Worm (Caenorhabditis elegans) whole organism, L4 larva: ENCODE data around the gene nfm-1.

Experiments
- F44E2.7 ChIP-seq: fragments of 200-800 bp; sonication (Bioruptor generic); IDR thresholded peaks from 2 replicates; pipeline ENCODE4 v2.1.2; 2022; ENCODE audit warnings: missing genetic modification characterization, missing compliant biosample characterization
- T26A8.4 ChIP-seq: fragments of 200-800 bp; sonication (Bioruptor generic); IDR thresholded peaks from 2 replicates; pipeline ENCODE4 v1.3.6; 2022; ENCODE audit warnings: missing genetic modification characterization, missing compliant biosample characterization
- Y48G9A.11 ChIP-seq: fragments of 200-800 bp; sonication (Bioruptor generic); IDR thresholded peaks from 2 replicates; pipeline ENCODE4 v1.3.6; 2022; ENCODE audit warnings: missing genetic modification reagents, missing genetic modification characterization, missing compliant biosample characterization
- Y75B8A.6 ChIP-seq: fragments of 200-800 bp; sonication (Bioruptor generic); IDR thresholded peaks from 2 replicates; pipeline ENCODE4 v1.3.6; 2022; ENCODE audit warnings: missing genetic modification reagents, missing genetic modification characterization, missing compliant biosample characterization
- ama-1 ChIP-seq: fragments of 150-350 bp; optimal IDR thresholded peaks from 2 replicates; lab custom pipeline; 2014; ENCODE audit warnings: inconsistent platforms, mixed read lengths
- arid-1 ChIP-seq: fragments of 200-800 bp; sonication (Bioruptor generic); conservative IDR thresholded peaks from 2 replicates; pipeline ENCODE4 v1.3.6; 2022; ENCODE audit warnings: missing genetic modification reagents, missing genetic modification characterization, missing compliant biosample characterization
- ceh-32 ChIP-seq: sonication (generic microtip); optimal IDR thresholded peaks from 2 replicates; lab custom pipeline; 2016; ENCODE audit warnings: mild to moderate bottlenecking, missing genetic modification characterization, missing compliant biosample characterization; ENCODE audit not compliant: poor library complexity
- ceh-44 ChIP-seq: fragments of 200-800 bp; sonication (Bioruptor generic); IDR thresholded peaks from 2 replicates; pipeline ENCODE4 v1.3.6; 2022; ENCODE audit warnings: missing genetic modification reagents, missing genetic modification characterization, missing compliant biosample characterization
- ces-1 ChIP-seq: fragments of 150-350 bp; sonication (generic microtip); optimal IDR thresholded peaks from 4 replicates; lab custom pipeline; 2014; ENCODE audit warnings: missing biosample characterization, missing genetic modification reagents, missing genetic modification characterization
- cey-2 ChIP-seq: sonication (generic microtip); optimal IDR thresholded peaks from 3 replicates; lab custom pipeline; 2017; ENCODE audit warnings: missing genetic modification characterization, mild to moderate bottlenecking, missing compliant biosample characterization, antibody characterized with exemption, borderline replicate concordance; ENCODE audit not compliant: insufficient read depth
- ctbp-1 ChIP-seq: fragments of 200-800 bp; sonication (Bioruptor generic); IDR thresholded peaks from 2 replicates; pipeline ENCODE4 v1.3.6; 2022; ENCODE audit warnings: missing genetic modification reagents, missing genetic modification characterization, missing compliant biosample characterization
- daf-19 ChIP-seq: fragments of 200-800 bp; sonication (Bioruptor generic); conservative IDR thresholded peaks from 2 replicates; pipeline ENCODE4 v1.3.6; 2022; ENCODE audit warnings: missing genetic modification characterization, missing compliant biosample characterization
- dmd-8 ChIP-seq: fragments of 200-800 bp; sonication (Bioruptor generic); IDR thresholded peaks from 2 replicates; pipeline ENCODE4 v1.3.6; 2022; ENCODE audit warnings: missing genetic modification characterization, missing compliant biosample characterization
- dmd-9 ChIP-seq: fragments of 200-800 bp; sonication (Bioruptor generic); IDR thresholded peaks from 2 replicates; pipeline ENCODE4 v1.3.6; 2022; ENCODE audit warnings: missing genetic modification reagents, missing genetic modification characterization, missing compliant biosample characterization
- egl-27 ChIP-seq: sonication (generic microtip); optimal IDR thresholded peaks from 3 replicates; lab custom pipeline; 2017; ENCODE audit warnings: missing biosample characterization, missing genetic modification reagents, missing genetic modification characterization
- fkh-10 ChIP-seq: fragments of 150-350 bp; optimal IDR thresholded peaks from 2 replicates; lab custom pipeline; 2014; ENCODE audit warnings: missing biosample characterization, missing genetic modification reagents, missing genetic modification characterization
- hlh-11 ChIP-seq: fragments of 200-800 bp; sonication (Bioruptor generic); optimal IDR thresholded peaks from 2 replicates; lab custom pipeline; 2018; ENCODE audit warnings: mild to moderate bottlenecking, missing genetic modification characterization, missing compliant biosample characterization
- jun-1 ChIP-seq: fragments of 150-350 bp; optimal IDR thresholded peaks from 2 replicates; lab custom pipeline; 2014; ENCODE audit warnings: missing biosample characterization, missing genetic modification reagents, missing genetic modification characterization
- lim-7 ChIP-seq: fragments of 200-800 bp; sonication (Bioruptor generic); IDR thresholded peaks from 2 replicates; pipeline ENCODE4 v1.3.6; 2022; ENCODE audit warnings: missing genetic modification characterization, missing compliant biosample characterization
- lin-1 ChIP-seq: fragments of 200-800 bp; sonication (Bioruptor generic); IDR thresholded peaks from 2 replicates; pipeline ENCODE4 v1.3.6; 2022; ENCODE audit warnings: missing genetic modification reagents, missing genetic modification characterization, missing compliant biosample characterization
- lin-15B ChIP-seq: fragments of 150-350 bp; sonication (generic microtip); optimal IDR thresholded peaks from 3 replicates; lab custom pipeline; 2014; ENCODE audit warnings: missing biosample characterization, missing genetic modification characterization
- lin-29 ChIP-seq: fragments of 200-800 bp; sonication (Bioruptor generic); IDR thresholded peaks from 2 replicates; pipeline ENCODE4 v1.3.6; 2022; ENCODE audit warnings: missing genetic modification reagents, missing genetic modification characterization, missing compliant biosample characterization
- lin-39 ChIP-seq: fragments of 150-350 bp; optimal IDR thresholded peaks from 2 replicates; lab custom pipeline; 2014; ENCODE audit warnings: missing biosample characterization, missing genetic modification reagents, missing genetic modification characterization
- mes-2 ChIP-seq: sonication (generic microtip); optimal IDR thresholded peaks from 2 replicates; lab custom pipeline; 2016; ENCODE audit warnings: missing genotype, mild to moderate bottlenecking, missing genetic modification characterization, missing compliant biosample characterization; ENCODE audit not compliant: poor library complexity, severe bottlenecking
- mxl-2 ChIP-seq: fragments of 200-800 bp; sonication (Bioruptor generic); conservative IDR thresholded peaks from 2 replicates; pipeline ENCODE4 v1.3.6; 2022; ENCODE audit warnings: missing genetic modification reagents, missing genetic modification characterization, missing compliant biosample characterization
- nhr-102 ChIP-seq: sonication (generic microtip); optimal IDR thresholded peaks from 2 replicates; lab custom pipeline; 2016; ENCODE audit warnings: mild to moderate bottlenecking, missing genetic modification characterization, moderate library complexity, missing compliant biosample characterization
- nhr-11 ChIP-seq: fragments of 150-350 bp; optimal IDR thresholded peaks from 2 replicates; lab custom pipeline; 2014; ENCODE audit warnings: missing biosample characterization, missing genetic modification characterization
- nhr-111 ChIP-seq: fragments of 200-800 bp; sonication (Bioruptor generic); optimal IDR thresholded peaks from 2 replicates; lab custom pipeline; 2018; ENCODE audit warnings: mild to moderate bottlenecking, missing genetic modification characterization, missing compliant biosample characterization
- nhr-28 ChIP-seq: fragments of 150-350 bp; optimal IDR thresholded peaks from 2 replicates; lab custom pipeline; 2014; ENCODE audit warnings: missing biosample characterization, missing genetic modification characterization
- nhr-41 ChIP-seq: fragments of 200-800 bp; sonication (Bioruptor generic); IDR thresholded peaks from 2 replicates; pipeline ENCODE4 v1.3.6; 2022; ENCODE audit warnings: missing genetic modification reagents, missing genetic modification characterization, missing compliant biosample characterization
- nhr-42 ChIP-seq: fragments of 200-800 bp; sonication (Bioruptor generic); IDR thresholded peaks from 2 replicates; pipeline ENCODE4 v1.3.6; 2022; ENCODE audit warnings: missing genetic modification characterization, missing compliant biosample characterization
- nhr-48 ChIP-seq: sonication (generic microtip); optimal IDR thresholded peaks from 2 replicates; lab custom pipeline; 2016; ENCODE audit warnings: mild to moderate bottlenecking, missing genetic modification characterization, missing compliant biosample characterization
- nhr-6 ChIP-seq: fragments of 150-350 bp; optimal IDR thresholded peaks from 2 replicates; lab custom pipeline; 2014; ENCODE audit warnings: missing biosample characterization, missing genetic modification characterization
- nhr-76 ChIP-seq: fragments of 150-350 bp; optimal IDR thresholded peaks from 2 replicates; lab custom pipeline; 2014; ENCODE audit warnings: missing biosample characterization, missing genetic modification characterization
- nhr-77 ChIP-seq: fragments of 150-350 bp; optimal IDR thresholded peaks from 2 replicates; lab custom pipeline; 2014; ENCODE audit warnings: missing biosample characterization, missing genetic modification characterization
- rbr-2 ChIP-seq: sonication (generic microtip); optimal IDR thresholded peaks from 2 replicates; lab custom pipeline; 2016; ENCODE audit warnings: missing genotype, missing genetic modification characterization, missing compliant biosample characterization
- set-16 ChIP-seq: fragments of 200-800 bp; sonication (Bioruptor generic); IDR thresholded peaks from 2 replicates; pipeline ENCODE4 v1.3.6; 2022; ENCODE audit warnings: missing genetic modification reagents, missing genetic modification characterization, missing compliant biosample characterization
- skn-1 ChIP-seq: fragments of 150-350 bp; optimal IDR thresholded peaks from 2 replicates; lab custom pipeline; 2014; ENCODE audit warnings: missing biosample characterization, missing genetic modification characterization
- snpc-1.2 ChIP-seq: fragments of 200-800 bp; sonication (Bioruptor generic); IDR thresholded peaks from 2 replicates; pipeline ENCODE4 v1.3.6; 2022; ENCODE audit warnings: missing genetic modification reagents, missing genetic modification characterization, missing compliant biosample characterization
- tra-1 ChIP-seq: fragments of 200-800 bp; sonication (Bioruptor generic); IDR thresholded peaks from 2 replicates; pipeline ENCODE4 v1.3.6; 2022; ENCODE audit warnings: missing genetic modification reagents, missing genetic modification characterization, missing compliant biosample characterization
- unc-130 ChIP-seq: sonication (generic microtip); optimal IDR thresholded peaks from 2 replicates; lab custom pipeline; 2016; ENCODE audit warnings: missing genetic modification reagents, missing genetic modification characterization, missing compliant biosample characterization
- unc-62 ChIP-seq, 3 experiments: fragments of 150-350 bp in 1 of 3; sonication (generic microtip); optimal IDR thresholded peaks in 2 of 3; peaks in 1 of 3; 1 replicate in 1 of 3; 2 replicates in 2 of 3; lab custom pipeline; 2014 to 2017; ENCODE audit warnings: missing biosample characterization in 3 of 3, missing genetic modification characterization in 3 of 3, missing genetic modification reagents in 3 of 3, missing genotype in 1 of 3
- zag-1 ChIP-seq: fragments of 150-350 bp; optimal IDR thresholded peaks from 2 replicates; lab custom pipeline; 2014; ENCODE audit warnings: missing biosample characterization, missing genetic modification characterization
- zfp-2 ChIP-seq: sonication (generic microtip); optimal IDR thresholded peaks from 2 replicates; lab custom pipeline; 2016; ENCODE audit warnings: mild to moderate bottlenecking, missing genetic modification characterization, missing compliant biosample characterization
- zfp-3 ChIP-seq: fragments of 200-800 bp; sonication (Bioruptor generic); conservative IDR thresholded peaks from 2 replicates; pipeline ENCODE4 v1.3.6; 2022; ENCODE audit warnings: missing genetic modification reagents, missing genetic modification characterization, missing compliant biosample characterization
- zip-11 ChIP-seq: fragments of 200-800 bp; sonication (Bioruptor generic); IDR thresholded peaks from 2 replicates; pipeline ENCODE4 v1.3.6; 2022; ENCODE audit warnings: missing genetic modification characterization, missing compliant biosample characterization
- zip-2 ChIP-seq: fragments of 150-350 bp; optimal IDR thresholded peaks from 2 replicates; lab custom pipeline; 2014; ENCODE audit warnings: missing biosample characterization, missing genetic modification characterization
- ztf-11 ChIP-seq: fragments of 150-350 bp; optimal IDR thresholded peaks from 2 replicates; lab custom pipeline; 2014; ENCODE audit warnings: missing biosample characterization, missing genetic modification characterization
- ztf-7 ChIP-seq: fragments of 150-350 bp; optimal IDR thresholded peaks from 2 replicates; lab custom pipeline; 2014; ENCODE audit warnings: missing biosample characterization, missing genetic modification characterization

nfm-1 gene

DNA sequence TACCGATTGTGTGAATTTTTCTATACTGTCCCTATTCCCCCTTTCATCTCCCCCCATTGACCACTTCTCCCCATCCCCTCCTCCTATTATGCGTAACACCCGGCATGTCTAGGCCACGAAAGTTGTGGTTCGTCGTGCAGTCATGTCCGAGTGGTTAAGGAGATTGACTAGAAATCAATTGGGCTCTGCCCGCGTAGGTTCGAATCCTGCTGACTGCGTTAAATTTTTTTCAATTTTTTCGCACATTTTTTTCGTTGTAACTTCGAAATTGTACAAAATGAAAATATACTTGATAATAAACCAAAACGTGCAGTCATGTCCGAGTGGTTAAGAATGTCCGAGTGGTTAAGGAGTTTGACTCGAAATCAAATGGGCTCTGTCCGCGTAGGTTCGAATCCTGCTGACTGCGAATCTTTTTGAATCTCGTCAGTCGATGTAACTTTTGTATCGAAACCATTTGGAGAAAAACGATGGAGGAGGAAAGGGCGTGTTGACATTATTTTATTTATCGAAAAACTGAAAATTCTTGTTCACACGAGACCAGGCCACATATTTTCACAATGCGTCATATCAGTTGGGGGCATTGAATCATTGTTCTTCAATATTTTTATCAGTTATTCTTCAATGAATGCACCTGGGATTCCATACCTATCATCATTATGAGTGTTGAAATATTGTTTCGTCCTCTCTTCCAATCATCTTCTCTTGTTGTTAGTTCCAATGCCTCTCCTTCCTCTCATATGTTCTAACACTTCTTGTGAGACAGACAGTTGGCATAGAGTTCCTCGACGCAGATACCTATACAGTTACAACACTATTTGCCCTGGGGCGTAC is at the start of gene nfm-1:
Gene nfm-1 (plus strand): TSS at position 812 of the 834 bp plus-strand sequence.
- TF ChIP-seq mes-2 (tag; lab: Kevin White, UChicago) (peak; percentile 84), skn-1 (tag; lab: Kevin White, UChicago) (no peak), daf-19 (GFP tag; lab: Robert Waterston, UW) (peak; percentile 88), Y75B8A.6 (no peak), lin-1 (GFP tag; lab: Robert Waterston, UW) (peak; percentile 78), zip-2 (tag; lab: Kevin White, UChicago) (no peak), zfp-3 (GFP tag; lab: Robert Waterston, UW) (peak; percentile 69; the same call in 1 of the 2 replicates), ceh-44 (GFP tag; lab: Robert Waterston, UW) (peak; percentile 80; the same call in 1 of the 2 replicates), dmd-8 (GFP tag; lab: Robert Waterston, UW) (peak; percentile 88), set-16 (GFP tag; lab: Robert Waterston, UW) (no peak), fkh-10 (peak; percentile 43), mxl-2 (no peak; the same call in 1 of the 2 replicates), lin-29 (no peak), ceh-32 (tag; lab: Kevin White, UChicago) (no peak), ama-1 (lab: Kevin White, UChicago) (no peak), zfp-2 (tag; lab: Kevin White, UChicago) (peak; percentile 12), Y48G9A.11 (GFP tag; lab: Robert Waterston, UW) (peak; percentile 88), nhr-48 (tag; lab: Kevin White, UChicago) (peak; percentile 78), nhr-76 (tag; lab: Kevin White, UChicago) (no peak), nhr-11 (tag; lab: Kevin White, UChicago) (peak; percentile 44), ctbp-1 (GFP tag; lab: Robert Waterston, UW) (peak; percentile 82), nhr-28 (tag; lab: Kevin White, UChicago) (peak; percentile 83), jun-1 (peak; percentile 2), hlh-11 (tag; lab: Kevin White, UChicago) (peak; percentile 79), nhr-111 (GFP tag; lab: Kevin White, UChicago) (peak; percentile 70), egl-27 (tag; lab: Kevin White, UChicago) (no peak), nhr-77 (peak; percentile 75), dmd-9 (GFP tag; lab: Robert Waterston, UW) (peak; percentile 76), ces-1 (GFP tag; lab: Kevin White, UChicago) (no peak), snpc-1.2 (GFP tag; lab: Robert Waterston, UW) (peak; percentile 79), unc-62 (GFP tag; optimal IDR thresholded peaks at IDR 0.05 in 1 of 2; lab: Kevin White, UChicago) (peak in 1 of 2 experiments; percentile 84), unc-62 (tag; optimal IDR thresholded peaks at IDR 0.05; lab: Kevin White, UChicago) (no peak), arid-1 (GFP tag; lab: Robert Waterston, UW) (peak; percentile 86), zip-11 (peak; percentile 70; the same call in 1 of the 2 replicates), unc-130 (GFP tag; lab: Kevin White, UChicago) (peak; percentile 21), lin-15B (tag; lab: Kevin White, UChicago) (no peak), lin-39 (tag; lab: Kevin White, UChicago) (no peak), ztf-11 (tag; lab: Kevin White, UChicago) (no peak), ztf-7 (tag; lab: Kevin White, UChicago) (peak; percentile 40), T26A8.4 (GFP tag; lab: Robert Waterston, UW) (peak; percentile 63; the same call in 1 of the 2 replicates), cey-2 (tag; lab: Kevin White, UChicago) (no peak), lim-7 (GFP tag; lab: Robert Waterston, UW) (peak; percentile 84), tra-1 (peak; percentile 84), nhr-41 (peak; percentile 28; the same call in 1 of the 2 replicates), rbr-2 (tag; lab: Kevin White, UChicago) (peak; percentile 24), F44E2.7 (GFP tag; lab: Robert Waterston, UW) (0 out of 2 replicates have a peak, but pooled peaks have one; percentile 41), zag-1 (tag; lab: Kevin White, UChicago) (no peak), nhr-42 (GFP tag; lab: Robert Waterston, UW) (peak; percentile 73; the same call in 1 of the 2 replicates), nhr-6 (tag; lab: Kevin White, UChicago) (peak; percentile 27), nhr-102 (tag; lab: Kevin White, UChicago) (peak; percentile 61)
